Worm (Caenorhabditis elegans) whole organism, L1 larva: ENCODE results near the gene C36E8.4.

Experiments
- C04F5.9 ChIP-seq: sonication (generic microtip); optimal IDR thresholded peaks from 2 replicates; lab custom pipeline; 2016; ENCODE audit warnings: missing genetic modification characterization, missing compliant biosample characterization
- Y116A8C.19 ChIP-seq: sonication (generic microtip); optimal IDR thresholded peaks from 2 replicates; lab custom pipeline; 2016; ENCODE audit warnings: missing compliant biosample characterization, missing genetic modification characterization, borderline replicate concordance
- ceh-63 ChIP-seq: fragments of 200-800 bp; sonication (Bioruptor generic); optimal IDR thresholded peaks from 2 replicates; lab custom pipeline; 2018; ENCODE audit warnings: mild to moderate bottlenecking, missing genetic modification characterization, missing compliant biosample characterization
- ceh-8 ChIP-seq: fragments of 200-800 bp; sonication (Bioruptor generic); optimal IDR thresholded peaks from 2 replicates; lab custom pipeline; 2018; ENCODE audit warnings: mild to moderate bottlenecking, missing genetic modification characterization, moderate library complexity, missing compliant biosample characterization
- ceh-82 ChIP-seq, 3 experiments: fragments of 150-350 bp in 1 of 3; sonication (generic microtip) in 2 of 3; optimal IDR thresholded peaks; 2 replicates each; lab custom pipeline; 2014 to 2017; ENCODE audit warnings: missing biosample characterization in 3 of 3, missing genetic modification characterization in 3 of 3
- ceh-88 ChIP-seq: fragments of 200-800 bp; sonication (Bioruptor generic); IDR thresholded peaks from 2 replicates; pipeline ENCODE4 v1.3.6; 2022; ENCODE audit warnings: missing genetic modification characterization, missing compliant biosample characterization
- ceh-90 ChIP-seq: sonication (generic microtip); optimal IDR thresholded peaks from 2 replicates; lab custom pipeline; 2016; ENCODE audit warnings: missing genetic modification characterization, missing compliant biosample characterization
- ces-1 ChIP-seq: fragments of 150-350 bp; optimal IDR thresholded peaks from 2 replicates; lab custom pipeline; 2014; ENCODE audit warnings: missing biosample characterization, missing genetic modification reagents, missing genetic modification characterization
- dpl-1 ChIP-seq, 3 experiments: fragments of 150-350 bp in 2 of 3; sonication (generic microtip) in 1 of 3; optimal IDR thresholded peaks; 2 replicates each; lab custom pipeline; 2014 to 2017; ENCODE audit warnings: missing biosample characterization in 3 of 3, missing genetic modification characterization in 3 of 3, missing genetic modification reagents in 3 of 3
- efl-1 ChIP-seq, 4 experiments: fragments of 150-350 bp; optimal IDR thresholded peaks in 3 of 4; peaks in 1 of 4; 1 replicate in 1 of 4; 2 replicates in 3 of 4; lab custom pipeline; 2014; ENCODE audit warnings: missing biosample characterization in 2 of 4, missing genetic modification characterization in 2 of 4, missing genetic modification reagents in 2 of 4
- efl-3 ChIP-seq: fragments of 200-800 bp; sonication (Bioruptor generic); optimal IDR thresholded peaks from 2 replicates; lab custom pipeline; 2018; ENCODE audit warnings: mild to moderate bottlenecking, missing genetic modification characterization, missing compliant biosample characterization
- egl-13 ChIP-seq: sonication (generic microtip); optimal IDR thresholded peaks from 2 replicates; lab custom pipeline; 2016; ENCODE audit warnings: missing genotype, missing genetic modification reagents, missing genetic modification characterization, missing compliant biosample characterization
- egl-27 ChIP-seq, 2 experiments: fragments of 150-350 bp in 1 of 2; sonication (generic microtip); optimal IDR thresholded peaks; 3 replicates each; lab custom pipeline; 2017 to 2018; ENCODE audit warnings: missing biosample characterization in 2 of 2, missing genetic modification characterization in 2 of 2, missing genetic modification reagents in 2 of 2
- elt-2 ChIP-seq: sonication (generic microtip); optimal IDR thresholded peaks from 2 replicates; lab custom pipeline; 2016; ENCODE audit warnings: missing genetic modification characterization, mild to moderate bottlenecking, inconsistent platforms, missing compliant biosample characterization, missing genetic modification reagents
- fos-1 ChIP-seq: fragments of 150-350 bp; optimal IDR thresholded peaks from 2 replicates; lab custom pipeline; 2014; ENCODE audit warnings: missing biosample characterization, missing genetic modification characterization
- grh-1 ChIP-seq: fragments of 200-800 bp; sonication (Bioruptor generic); IDR thresholded peaks from 2 replicates; pipeline ENCODE4 v1.3.6; 2022; ENCODE audit warnings: missing genetic modification reagents, missing genetic modification characterization, missing compliant biosample characterization
- hlh-17 ChIP-seq: fragments of 200-800 bp; sonication (Bioruptor generic); optimal IDR thresholded peaks from 2 replicates; lab custom pipeline; 2018; ENCODE audit warnings: missing genetic modification characterization, mild to moderate bottlenecking, missing compliant biosample characterization, moderate library complexity, borderline replicate concordance
- lin-13 ChIP-seq: fragments of 150-350 bp; optimal IDR thresholded peaks from 2 replicates; lab custom pipeline; 2014; ENCODE audit warnings: missing biosample characterization, missing genetic modification reagents, missing genetic modification characterization
- lin-14 ChIP-seq: fragments of 200-800 bp; sonication (Bioruptor generic); optimal IDR thresholded peaks from 2 replicates; lab custom pipeline; 2018; ENCODE audit warnings: mild to moderate bottlenecking, missing genetic modification characterization, moderate library complexity, missing compliant biosample characterization
- lin-15B ChIP-seq: fragments of 150-350 bp; sonication (generic microtip); optimal IDR thresholded peaks from 3 replicates; lab custom pipeline; 2014; ENCODE audit warnings: missing biosample characterization, missing genetic modification characterization
- lin-35 ChIP-seq, 2 experiments: fragments of 150-350 bp; optimal IDR thresholded peaks; 2 replicates each; lab custom pipeline; 2014; ENCODE audit warnings: missing biosample characterization in 2 of 2, missing genetic modification characterization in 2 of 2, missing genetic modification reagents in 2 of 2
- lsy-2 ChIP-seq, 2 experiments: fragments of 150-350 bp; optimal IDR thresholded peaks; 2 replicates each; lab custom pipeline; 2014; ENCODE audit warnings: missing biosample characterization in 2 of 2, missing genetic modification characterization in 2 of 2
- mab-9 ChIP-seq: fragments of 200-800 bp; sonication (Bioruptor generic); IDR thresholded peaks from 2 replicates; pipeline ENCODE4 v1.3.6; 2022; ENCODE audit warnings: missing genetic modification reagents, missing genetic modification characterization, missing compliant biosample characterization
- mdl-1 ChIP-seq, 2 experiments: fragments of 150-350 bp; optimal IDR thresholded peaks; 2 replicates each; lab custom pipeline; 2014 to 2017; ENCODE audit warnings: missing biosample characterization in 2 of 2, missing genetic modification characterization in 2 of 2, inconsistent platforms in 1 of 2
- mef-2 ChIP-seq: fragments of 150-350 bp; optimal IDR thresholded peaks from 2 replicates; lab custom pipeline; 2014; ENCODE audit warnings: missing biosample characterization, missing genetic modification characterization
- mep-1 ChIP-seq: fragments of 150-350 bp; optimal IDR thresholded peaks from 2 replicates; lab custom pipeline; 2014; ENCODE audit warnings: missing biosample characterization, missing genetic modification characterization
- nhr-19 ChIP-seq: fragments of 200-800 bp; sonication (Bioruptor generic); conservative IDR thresholded peaks from 2 replicates; pipeline ENCODE4 v1.3.6; 2022; ENCODE audit warnings: missing genetic modification characterization, missing compliant biosample characterization
- nhr-20 ChIP-seq: sonication (generic microtip); optimal IDR thresholded peaks from 2 replicates; lab custom pipeline; 2016; ENCODE audit warnings: mild to moderate bottlenecking, missing genetic modification characterization, missing compliant biosample characterization
- nhr-237 ChIP-seq: fragments of 150-350 bp; optimal IDR thresholded peaks from 2 replicates; lab custom pipeline; 2014; ENCODE audit warnings: missing biosample characterization, missing genetic modification characterization
- nhr-47 ChIP-seq: sonication (generic microtip); optimal IDR thresholded peaks from 2 replicates; lab custom pipeline; 2016; ENCODE audit warnings: mild to moderate bottlenecking, missing genetic modification characterization, moderate library complexity, missing compliant biosample characterization
- nhr-71 ChIP-seq: sonication (generic microtip); optimal IDR thresholded peaks from 2 replicates; lab custom pipeline; 2016; ENCODE audit warnings: mild to moderate bottlenecking, missing genetic modification characterization, moderate library complexity, missing compliant biosample characterization
- nhr-84 ChIP-seq: sonication (generic microtip); optimal IDR thresholded peaks from 2 replicates; lab custom pipeline; 2017; ENCODE audit warnings: missing biosample characterization, missing genetic modification characterization
- pag-3 ChIP-seq: sonication (generic microtip); optimal IDR thresholded peaks from 2 replicates; lab custom pipeline; 2017; ENCODE audit warnings: missing genetic modification characterization, mild to moderate bottlenecking, missing compliant biosample characterization, antibody characterized with exemption, borderline replicate concordance; ENCODE audit not compliant: insufficient read depth
- pqm-1 ChIP-seq: sonication (generic microtip); optimal IDR thresholded peaks from 3 replicates; lab custom pipeline; 2017; ENCODE audit warnings: missing biosample characterization, missing genetic modification characterization
- rnt-1 ChIP-seq: sonication (generic microtip); optimal IDR thresholded peaks from 2 replicates; lab custom pipeline; 2016; ENCODE audit warnings: mild to moderate bottlenecking, missing genetic modification characterization, moderate library complexity, missing compliant biosample characterization
- snpc-4 ChIP-seq: fragments of 150-350 bp; optimal IDR thresholded peaks from 2 replicates; lab custom pipeline; 2014; ENCODE audit warnings: missing biosample characterization, missing genetic modification characterization
- snu-23 ChIP-seq: sonication (generic microtip); optimal IDR thresholded peaks from 2 replicates; lab custom pipeline; 2016; ENCODE audit warnings: missing genetic modification characterization, missing compliant biosample characterization
- sup-37 ChIP-seq: fragments of 200-800 bp; sonication (Bioruptor generic); optimal IDR thresholded peaks from 2 replicates; lab custom pipeline; 2018; ENCODE audit warnings: mild to moderate bottlenecking, missing genetic modification characterization, missing compliant biosample characterization
- swsn-7 ChIP-seq: sonication (generic microtip); optimal IDR thresholded peaks from 2 replicates; lab custom pipeline; 2016; ENCODE audit warnings: missing genetic modification characterization, missing compliant biosample characterization
- tbx-2 ChIP-seq: sonication (generic microtip); optimal IDR thresholded peaks from 2 replicates; lab custom pipeline; 2016; ENCODE audit warnings: missing genetic modification characterization, missing compliant biosample characterization
- unc-130 ChIP-seq: fragments of 150-350 bp; optimal IDR thresholded peaks from 2 replicates; lab custom pipeline; 2017; ENCODE audit warnings: missing biosample characterization, missing genetic modification characterization, inconsistent platforms
- unc-30 ChIP-seq: sonication (generic microtip); optimal IDR thresholded peaks from 2 replicates; lab custom pipeline; 2017; ENCODE audit warnings: missing biosample characterization, missing genetic modification characterization
- unc-62 ChIP-seq: fragments of 150-350 bp; optimal IDR thresholded peaks from 2 replicates; lab custom pipeline; 2014; ENCODE audit warnings: missing biosample characterization, missing genetic modification reagents, missing genetic modification characterization
- vab-15 ChIP-seq: sonication (generic microtip); optimal IDR thresholded peaks from 2 replicates; lab custom pipeline; 2017; ENCODE audit warnings: missing genotype, mild to moderate bottlenecking, missing genetic modification characterization, missing compliant biosample characterization
- zag-1 ChIP-seq: fragments of 150-350 bp; optimal IDR thresholded peaks from 2 replicates; lab custom pipeline; 2014; ENCODE audit warnings: missing biosample characterization, missing genetic modification characterization
- zip-4 ChIP-seq: fragments of 200-800 bp; sonication (Bioruptor generic); optimal IDR thresholded peaks from 2 replicates; lab custom pipeline; 2018; ENCODE audit warnings: mild to moderate bottlenecking, missing genetic modification characterization, moderate library complexity, missing compliant biosample characterization
- ztf-11 ChIP-seq, 2 experiments: sonication (generic microtip); optimal IDR thresholded peaks; 2 replicates each; lab custom pipeline; 2016 to 2017; ENCODE audit warnings: missing genetic modification characterization in 2 of 2, missing biosample characterization in 1 of 2, missing compliant biosample characterization in 1 of 2
- ztf-4 ChIP-seq: fragments of 150-350 bp; optimal IDR thresholded peaks from 2 replicates; lab custom pipeline; 2014; ENCODE audit warnings: missing biosample characterization, missing genetic modification characterization

Gene C36E8.4

ce11 chrIII:3986368-3986767 is 25.8 kb upstream of the C36E8.4 start, which contains the start of gene Y1A5A.1:
Y1A5A.1 (minus strand) TSS chrIII:3986661.
- TF ChIP-seq nhr-84 = no peak
- no peak for TF ChIP-seq lin-13 (GFP tag; lab: Kevin White, UChicago)
- no peak for TF ChIP-seq unc-62 (GFP tag; lab: Kevin White, UChicago)
- no peak for TF ChIP-seq efl-1 (optimal IDR thresholded peaks at IDR 0.05; lab: Kevin White, UChicago)
- TF ChIP-seq efl-1 (GFP tag; optimal IDR thresholded peaks at IDR 0.05 in 1 of 2; lab: Kevin White, UChicago) = peak in 1 of 2 experiments; percentile 33

- TF ChIP-seq egl-13 (tag; lab: Kevin White, UChicago) (no peak), zag-1 (tag; lab: Kevin White, UChicago) (no peak), dpl-1 (GFP tag; optimal IDR thresholded peaks at IDR 0.05; lab: Kevin White, UChicago) (no peak), nhr-20 (tag; lab: Kevin White, UChicago) (no peak), lin-35 (GFP tag; optimal IDR thresholded peaks at IDR 0.05; lab: Kevin White, UChicago) (no peak), mdl-1 (tag; optimal IDR thresholded peaks at IDR 0.05; lab: Kevin White, UChicago) (no peak)
Observed at ce11 chrIII:3987759-3988158, 24.4 kb upstream of the C36E8.4 start, which contains the start of gene C36E8.6. C36E8.6 (plus strand) TSS chrIII:3988059.

ce11 chrIII:3991362-3991761 is 20.8 kb upstream of the C36E8.4 start:
- no peak for TF ChIP-seq ztf-11 (tag; optimal IDR thresholded peaks at IDR 0.05; lab: Kevin White, UChicago)
- TF ChIP-seq mef-2 (tag; lab: Kevin White, UChicago) = peak; percentile 21
- TF ChIP-seq mep-1 (tag; lab: Kevin White, UChicago) = no peak
- TF ChIP-seq ceh-63 (GFP tag; lab: Kevin White, UChicago) = no peak
- TF ChIP-seq lin-35 (GFP tag; optimal IDR thresholded peaks at IDR 0.05; lab: Kevin White, UChicago) = no peak
- TF ChIP-seq lin-13 (GFP tag; lab: Kevin White, UChicago) = no peak
- TF ChIP-seq vab-15 (tag; lab: Kevin White, UChicago) = no peak
- no peak for TF ChIP-seq ztf-4 (tag; lab: Kevin White, UChicago)
- no peak for TF ChIP-seq swsn-7 (tag; lab: Kevin White, UChicago)
- TF ChIP-seq lin-15B (tag; lab: Kevin White, UChicago) = no peak
- peak; percentile 35 for TF ChIP-seq lin-14 (GFP tag; lab: Kevin White, UChicago)
- no peak for TF ChIP-seq pqm-1 (tag; lab: Kevin White, UChicago)
- no peak for TF ChIP-seq pag-3
- no peak for TF ChIP-seq ceh-82 (tag; optimal IDR thresholded peaks at IDR 0.05; lab: Kevin White, UChicago)
- TF ChIP-seq ces-1 (GFP tag; lab: Kevin White, UChicago) = no peak
- TF ChIP-seq mab-9 (GFP tag; lab: Robert Waterston, UW) = no peak
- no peak for TF ChIP-seq sup-37 (GFP tag; lab: Kevin White, UChicago)
- TF ChIP-seq snu-23 = no peak
- TF ChIP-seq efl-3 (GFP tag; lab: Kevin White, UChicago) = no peak
- no peak for TF ChIP-seq hlh-17 (GFP tag; lab: Kevin White, UChicago)
- TF ChIP-seq nhr-47 (tag; lab: Kevin White, UChicago) = no peak
- no peak for TF ChIP-seq ceh-8 (GFP tag; lab: Kevin White, UChicago)
- TF ChIP-seq lsy-2 (tag; optimal IDR thresholded peaks at IDR 0.05; lab: Kevin White, UChicago) = no peak
- TF ChIP-seq unc-62 (GFP tag; lab: Kevin White, UChicago) = no peak
- no peak for TF ChIP-seq unc-130 (tag; lab: Kevin White, UChicago)
- no peak for TF ChIP-seq grh-1 (GFP tag; lab: Robert Waterston, UW)
- no peak for TF ChIP-seq ceh-88 (GFP tag; lab: Robert Waterston, UW)
- no peak for TF ChIP-seq tbx-2 (tag; lab: Kevin White, UChicago)
- TF ChIP-seq snpc-4 = no peak
- peak; percentile 46 for TF ChIP-seq nhr-71
- no peak for TF ChIP-seq nhr-237 (tag; lab: Kevin White, UChicago)
- peak; percentile 46 for TF ChIP-seq rnt-1
- no peak for TF ChIP-seq Y116A8C.19
- TF ChIP-seq zip-4 (GFP tag; lab: Kevin White, UChicago) = no peak
- no peak for TF ChIP-seq fos-1
- no peak for TF ChIP-seq ceh-90 (tag; lab: Kevin White, UChicago)
- no peak for TF ChIP-seq C04F5.9 (tag; lab: Kevin White, UChicago)
- no peak for TF ChIP-seq nhr-19 (GFP tag; lab: Robert Waterston, UW)
- TF ChIP-seq egl-27 (tag; optimal IDR thresholded peaks at IDR 0.05; lab: Kevin White, UChicago) = no peak
- TF ChIP-seq unc-30 (tag; lab: Kevin White, UChicago) = no peak
- no peak for TF ChIP-seq elt-2 (tag; lab: Kevin White, UChicago)
